1 fruit fly cellular context compared by ENCODE assay signal in genomic region chr3L:1165808-1166207, dm6.
TF ChIP-seq lines count a peak whose summit lies in the region.

No protein-coding gene starts in this region.

TF ChIP-seq in whole organism, prepupa, 60 proteins besides CTCF, POLR2A, EP300 and RAD21 (continued from another document):
- TF ChIP-seq CG11762 (GFP tag; optimal IDR thresholded peaks at IDR 0.05; lab: Kevin White, UChicago; ENCODE audit: insufficient read depth) (no peak), CG11902 (GFP tag; optimal IDR thresholded peaks at IDR 0.05; lab: Kevin White, UChicago) (no peak), CG31627 (GFP tag; optimal IDR thresholded peaks at IDR 0.05; lab: Kevin White, UChicago) (no peak), CG7368 (GFP tag; optimal IDR thresholded peaks at IDR 0.05; lab: Kevin White, UChicago) (no peak), CG8319 (GFP tag; optimal IDR thresholded peaks at IDR 0.05; lab: Kevin White, UChicago) (no peak), CG3032 (tag; optimal IDR thresholded peaks at IDR 0.05; lab: Kevin White, UChicago) (no peak), CG8119 (GFP tag; IDR thresholded peaks at IDR 0.05; lab: Robert Waterston, UW) (0 out of 3 replicates have a peak, but pooled peaks have one; percentile 20), Hr39 (GFP tag; optimal IDR thresholded peaks at IDR 0.05; lab: Kevin White, UChicago) (no peak), dac (GFP tag; optimal IDR thresholded peaks at IDR 0.05; lab: Kevin White, UChicago) (no peak), CG1621 (tag; optimal IDR thresholded peaks at IDR 0.05; lab: Kevin White, UChicago) (no peak), Hr38 (GFP tag; optimal IDR thresholded peaks at IDR 0.05; lab: Kevin White, UChicago) (no peak), Smox (GFP tag; optimal IDR thresholded peaks at IDR 0.05; lab: Kevin White, UChicago) (no peak), vri (GFP tag; optimal IDR thresholded peaks at IDR 0.05; lab: Kevin White, UChicago) (no peak), CG34406 (GFP tag; optimal IDR thresholded peaks at IDR 0.05; lab: Kevin White, UChicago) (no peak), Eip93F (GFP tag; optimal IDR thresholded peaks at IDR 0.05; lab: Kevin White, UChicago) (no peak), esn (GFP tag; optimal IDR thresholded peaks at IDR 0.05; lab: Kevin White, UChicago) (no peak), CG3919 (GFP tag; optimal IDR thresholded peaks at IDR 0.05; lab: Kevin White, UChicago) (no peak), salr (GFP tag; optimal IDR thresholded peaks at IDR 0.05; lab: Kevin White, UChicago) (no peak), Sox102F (GFP tag; optimal IDR thresholded peaks at IDR 0.05; lab: Kevin White, UChicago) (no peak), Ets96B (tag; optimal IDR thresholded peaks at IDR 0.05; lab: Kevin White, UChicago) (peak; percentile 30), fd85E (GFP tag; optimal IDR thresholded peaks at IDR 0.05; lab: Kevin White, UChicago) (no peak), Gug (GFP tag; IDR thresholded peaks at IDR 0.05; lab: Robert Waterston, UW) (peak; percentile 28)
TF ChIP-seq in whole organism, prepupa: peak in this region for 15.
